ENCODE assay signal across 2 fruit fly cellular contexts in genomic region chrX:4399700-4400099, dm6.
A peak's percentile ranks its signal among the peaks of the same experiment; 100 is the strongest.
TF ChIP-seq lines count a peak whose summit lies in the region.

No protein-coding gene starts in this region.

- TF ChIP-seq CTCF in whole organism, embryonic (GFP tag; optimal IDR thresholded peaks at IDR 0.05; lab: Kevin White, UChicago) = no peak

TF ChIP-seq in whole organism, embryonic, 481 proteins besides CTCF, POLR2A, EP300 and RAD21:
- TF ChIP-seq Vsx1 (GFP tag; optimal IDR thresholded peaks at IDR 0.05; lab: Kevin White, UChicago) (peak; percentile 3), Nf-YB (GFP tag; optimal IDR thresholded peaks at IDR 0.05; lab: Kevin White, UChicago) (peak; percentile 77), Sry-β (GFP tag; optimal IDR thresholded peaks at IDR 0.05; lab: Kevin White, UChicago) (no peak), cg (GFP tag; optimal IDR thresholded peaks at IDR 0.05; lab: Kevin White, UChicago) (peak; percentile 43), grn (GFP tag; optimal IDR thresholded peaks at IDR 0.05; lab: Kevin White, UChicago) (peak; percentile 1), Abd-B (GFP tag; optimal IDR thresholded peaks at IDR 0.05; lab: Kevin White, UChicago) (peak; percentile 51), abd-A (tag; optimal IDR thresholded peaks at IDR 0.05; lab: Kevin White, UChicago) (peak; percentile 55), ssp (GFP tag; IDR thresholded peaks at IDR 0.05; lab: Robert Waterston, UW) (no peak), HLH54F (GFP tag; optimal IDR thresholded peaks at IDR 0.05; lab: Kevin White, UChicago) (no peak), Mrtf (GFP tag; IDR thresholded peaks at IDR 0.05; lab: Robert Waterston, UW) (no peak), ci (GFP tag; IDR thresholded peaks at IDR 0.05; lab: Robert Waterston, UW) (0 out of 3 replicates have a peak, but pooled peaks have one; percentile 20), D19A (tag; optimal IDR thresholded peaks at IDR 0.05; lab: Kevin White, UChicago) (no peak), Camta (GFP tag; optimal IDR thresholded peaks at IDR 0.05; lab: Kevin White, UChicago) (no peak), ato (GFP tag; IDR thresholded peaks at IDR 0.05; lab: Robert Waterston, UW; ENCODE audit: partially characterized antibody) (no peak), CG32532 (GFP tag; IDR thresholded peaks at IDR 0.05; lab: Robert Waterston, UW) (no peak), nom (GFP tag; optimal IDR thresholded peaks at IDR 0.05; lab: Kevin White, UChicago) (no peak), crol (GFP tag; IDR thresholded peaks at IDR 0.05; lab: Robert Waterston, UW) (peak; percentile 78)

TF ChIP-seq in whole organism, wandering third instar larva, 38 proteins besides CTCF, POLR2A, EP300 and RAD21:
- TF ChIP-seq Dfd (GFP tag; optimal IDR thresholded peaks at IDR 0.05; lab: Kevin White, UChicago) (peak; percentile 36), Rel (GFP tag; optimal IDR thresholded peaks at IDR 0.05; lab: Kevin White, UChicago) (no peak), Rel (tag; optimal IDR thresholded peaks at IDR 0.05; lab: Kevin White, UChicago) (no peak)

Comparison
In these comparisons a context has a peak if more than half of its experiments do, and no peak if none do; other contexts are left out.
1. Of the 10 proteins assayed by ChIP-seq in both whole organism, embryonic and whole organism, wandering third instar larva: peak only in whole organism, embryonic: Abd-B; only in whole organism, wandering third instar larva: Dfd; in both: none; in neither: 8.